Fruit fly (Drosophila melanogaster) whole organism, embryonic: ENCODE data around the gene Lrrk.

Source experiments
- Atf3 ChIP-seq: fragments of 200-800 bp; sonication (Bioruptor generic); optimal IDR thresholded peaks from 3 replicates; lab custom pipeline; 2016; ENCODE audit warnings: missing biosample characterization, missing genetic modification characterization
- CG10147 ChIP-seq: fragments of 200-800 bp; sonication (Bioruptor generic); optimal IDR thresholded peaks from 2 replicates; lab custom pipeline; 2019; ENCODE audit warnings: missing biosample characterization, mild to moderate bottlenecking, missing genetic modification characterization, moderate library complexity
- CG10431 ChIP-seq: fragments of 200-800 bp; sonication (Bioruptor generic); optimal IDR thresholded peaks from 3 replicates; lab custom pipeline; 2018; ENCODE audit warnings: missing biosample characterization, mild to moderate bottlenecking, missing genetic modification characterization
- CG10462 ChIP-seq: fragments of 200-800 bp; sonication (Bioruptor generic); optimal IDR thresholded peaks from 2 replicates; lab custom pipeline; 2016; ENCODE audit warnings: missing biosample characterization, missing genetic modification characterization
- CG10543 ChIP-seq: fragments of 200-800 bp; sonication (Bioruptor generic); optimal IDR thresholded peaks from 3 replicates; lab custom pipeline; 2017; ENCODE audit warnings: missing biosample characterization, mild to moderate bottlenecking, missing genetic modification characterization, moderate library complexity
- CG10959 ChIP-seq: fragments of 200-800 bp; sonication (Bioruptor generic); IDR thresholded peaks from 2 replicates; pipeline ENCODE4 v1.3.6; 2022; ENCODE audit warnings: missing biosample characterization, missing genetic modification characterization
- CG14710 ChIP-seq: fragments of 200-800 bp; sonication (Bioruptor generic); optimal IDR thresholded peaks from 3 replicates; lab custom pipeline; 2019; ENCODE audit warnings: missing biosample characterization, mild to moderate bottlenecking, missing genetic modification characterization, moderate library complexity
- CG15011 ChIP-seq: fragments of 200-800 bp; sonication (Bioruptor generic); optimal IDR thresholded peaks from 3 replicates; lab custom pipeline; 2018; ENCODE audit warnings: missing biosample characterization, mild to moderate bottlenecking, missing genetic modification characterization
- CG15073 ChIP-seq: fragments of 200-800 bp; sonication (Bioruptor generic); optimal IDR thresholded peaks from 2 replicates; lab custom pipeline; 2016; ENCODE audit warnings: missing biosample characterization, missing genetic modification characterization
- CG16813 ChIP-seq: fragments of 200-800 bp; sonication (Bioruptor generic); IDR thresholded peaks from 3 replicates; pipeline ENCODE4 v1.3.6; 2022; ENCODE audit warnings: missing biosample characterization, missing genetic modification characterization; ENCODE audit not compliant: partially characterized antibody
- CG1832 ChIP-seq: fragments of 200-800 bp; sonication (Bioruptor generic); optimal IDR thresholded peaks from 2 replicates; lab custom pipeline; 2017; ENCODE audit warnings: missing biosample characterization, mild to moderate bottlenecking, missing genetic modification characterization, inconsistent platforms
- CG18619 ChIP-seq: fragments of 200-800 bp; sonication (Bioruptor generic); optimal IDR thresholded peaks from 3 replicates; lab custom pipeline; 2017; ENCODE audit warnings: missing biosample characterization, mild to moderate bottlenecking, missing genetic modification characterization
- CG18764 ChIP-seq: fragments of 200-800 bp; sonication (Bioruptor generic); optimal IDR thresholded peaks from 3 replicates; lab custom pipeline; 2016; ENCODE audit warnings: missing biosample characterization, missing genetic modification characterization
- CG3065 ChIP-seq: fragments of 200-800 bp; sonication (Bioruptor generic); optimal IDR thresholded peaks from 2 replicates; lab custom pipeline; 2016; ENCODE audit warnings: missing biosample characterization, missing genetic modification characterization
- CG31441 ChIP-seq: fragments of 200-800 bp; sonication (Bioruptor generic); IDR thresholded peaks from 2 replicates; pipeline ENCODE4 v1.3.6; 2022; ENCODE audit warnings: missing biosample characterization, missing genetic modification characterization
- CG3163 ChIP-seq: fragments of 200-800 bp; sonication (Bioruptor generic); optimal IDR thresholded peaks from 3 replicates; lab custom pipeline; 2016; ENCODE audit warnings: missing biosample characterization, missing genetic modification characterization
- CG32767 ChIP-seq: fragments of 200-800 bp; sonication (Bioruptor generic); IDR thresholded peaks from 2 replicates; pipeline ENCODE4 v1.3.6; 2022; ENCODE audit warnings: missing biosample characterization, missing genetic modification characterization
- CG33557 ChIP-seq: fragments of 200-800 bp; sonication (Bioruptor generic); optimal IDR thresholded peaks from 2 replicates; lab custom pipeline; 2019; ENCODE audit warnings: missing biosample characterization, mild to moderate bottlenecking, missing genetic modification characterization, moderate library complexity
- CG4617 ChIP-seq: fragments of 200-800 bp; sonication (Bioruptor generic); optimal IDR thresholded peaks from 3 replicates; lab custom pipeline; 2016; ENCODE audit warnings: missing biosample characterization, missing genetic modification characterization, borderline replicate concordance
- CG6254 ChIP-seq: fragments of 200-800 bp; sonication (Bioruptor generic); optimal IDR thresholded peaks from 3 replicates; lab custom pipeline; 2017; ENCODE audit warnings: mild to moderate bottlenecking, missing biosample characterization, missing genetic modification reagents, missing genetic modification characterization
- CG7786 ChIP-seq: fragments of 200-800 bp; sonication (Bioruptor generic); optimal IDR thresholded peaks from 2 replicates; lab custom pipeline; 2016; ENCODE audit warnings: missing biosample characterization, missing genetic modification characterization
- CG8089 ChIP-seq: fragments of 200-800 bp; sonication (Bioruptor generic); optimal IDR thresholded peaks from 3 replicates; lab custom pipeline; 2016; ENCODE audit warnings: missing biosample characterization, missing genetic modification characterization
- CG9215 ChIP-seq: fragments of 200-800 bp; sonication (Bioruptor generic); IDR thresholded peaks from 2 replicates; pipeline ENCODE4 v1.3.6; 2022; ENCODE audit warnings: missing biosample characterization, missing genetic modification characterization
- D19B ChIP-seq: fragments of 200-800 bp; sonication (Bioruptor generic); optimal IDR thresholded peaks from 2 replicates; lab custom pipeline; 2017; ENCODE audit warnings: missing biosample characterization, mild to moderate bottlenecking, missing genetic modification characterization
- Dbx ChIP-seq: fragments of 200-800 bp; sonication (Bioruptor generic); IDR thresholded peaks from 3 replicates; pipeline ENCODE4 v1.3.6; 2022; ENCODE audit warnings: missing biosample characterization, missing genetic modification characterization
- Deaf1 ChIP-seq: fragments of 200-800 bp; optimal IDR thresholded peaks from 3 replicates; lab custom pipeline; 2019; ENCODE audit warnings: missing biosample characterization, mild to moderate bottlenecking, missing genetic modification characterization, moderate library complexity
- Dfd ChIP-seq, 2 experiments: fragments of >200 bp; optimal IDR thresholded peaks; 2 replicates each; lab custom pipeline; 2017; ENCODE audit warnings: missing biosample characterization in 2 of 2, missing genetic modification characterization in 2 of 2
- Dip3 ChIP-seq: fragments of 200-800 bp; sonication (Bioruptor generic); optimal IDR thresholded peaks from 3 replicates; lab custom pipeline; 2016; ENCODE audit warnings: missing biosample characterization, missing genetic modification characterization
- E2f1 ChIP-seq: fragments of 200-800 bp; sonication (Bioruptor generic); IDR thresholded peaks from 2 replicates; pipeline ENCODE4 v1.3.6; 2022; ENCODE audit warnings: missing biosample characterization, missing genetic modification characterization
- GATAe ChIP-seq: fragments of 200-800 bp; sonication (Bioruptor generic); conservative IDR thresholded peaks from 2 replicates; pipeline ENCODE4 v1.3.6; 2022; ENCODE audit warnings: missing biosample characterization, missing genetic modification characterization
- H15 ChIP-seq: fragments of 200-800 bp; sonication (Bioruptor generic); IDR thresholded peaks from 3 replicates; pipeline ENCODE4 v1.3.6; 2022; ENCODE audit warnings: missing biosample characterization, missing genetic modification characterization
- Max ChIP-seq: fragments of 200-800 bp; sonication (Bioruptor generic); optimal IDR thresholded peaks from 2 replicates; lab custom pipeline; 2016; ENCODE audit warnings: missing biosample characterization, mild to moderate bottlenecking, missing genetic modification characterization
- YL-1 ChIP-seq: fragments of 200-800 bp; sonication (Bioruptor generic); optimal IDR thresholded peaks from 3 replicates; lab custom pipeline; 2017; ENCODE audit warnings: missing biosample characterization, mild to moderate bottlenecking, missing genetic modification characterization
- al ChIP-seq: fragments of 200-800 bp; sonication (Bioruptor generic); IDR thresholded peaks from 2 replicates; pipeline ENCODE4 v1.3.6; 2022; ENCODE audit warnings: missing biosample characterization, missing genetic modification characterization
- bcd ChIP-seq: fragments of 200-800 bp; sonication (Bioruptor generic); optimal IDR thresholded peaks from 2 replicates; lab custom pipeline; 2017; ENCODE audit warnings: missing biosample characterization, mild to moderate bottlenecking, missing genetic modification characterization
- ci ChIP-seq: fragments of 200-800 bp; sonication (Bioruptor generic); IDR thresholded peaks from 3 replicates; pipeline ENCODE4 v1.3.6; 2022; ENCODE audit warnings: missing biosample characterization, missing genetic modification characterization
- emc ChIP-seq: fragments of 200-800 bp; sonication (Bioruptor generic); optimal IDR thresholded peaks from 2 replicates; lab custom pipeline; 2016; ENCODE audit warnings: missing biosample characterization, missing genetic modification characterization
- ems ChIP-seq: fragments of 200-800 bp; sonication (Bioruptor generic); optimal IDR thresholded peaks from 3 replicates; lab custom pipeline; 2016; ENCODE audit warnings: missing biosample characterization, missing genetic modification characterization
- gsb-n ChIP-seq: fragments of 200-800 bp; sonication (Bioruptor generic); optimal IDR thresholded peaks from 3 replicates; lab custom pipeline; 2018; ENCODE audit warnings: missing biosample characterization, mild to moderate bottlenecking, missing genetic modification characterization
- gt ChIP-seq: fragments of 200-800 bp; sonication (Bioruptor generic); IDR thresholded peaks from 2 replicates; pipeline ENCODE4 v1.3.6; 2022; ENCODE audit warnings: missing biosample characterization, missing genetic modification characterization
- nerfin-1 ChIP-seq: fragments of 200-800 bp; sonication (Bioruptor generic); optimal IDR thresholded peaks from 3 replicates; lab custom pipeline; 2019; ENCODE audit warnings: missing biosample characterization, mild to moderate bottlenecking, missing genetic modification characterization, moderate library complexity
- pan ChIP-seq, 4 experiments: fragments of >200 bp in 3 of 4; fragments of 200-800 bp in 1 of 4; sonication (Bioruptor generic) in 1 of 4; optimal IDR thresholded peaks in 3 of 4; IDR thresholded peaks in 1 of 4; 2 replicates each; pipeline versions ENCODE4 v1.3.6 to Lab custom; 2017 to 2022; ENCODE audit warnings: missing biosample characterization in 2 of 4, missing genetic modification characterization in 2 of 4, mixed read lengths in 1 of 4
- peb ChIP-seq: fragments of 200-800 bp; sonication (Bioruptor generic); IDR thresholded peaks from 2 replicates; pipeline ENCODE4 v1.3.6; 2022; ENCODE audit warnings: missing biosample characterization, missing genetic modification characterization
- sima ChIP-seq: fragments of 200-800 bp; sonication (Bioruptor generic); optimal IDR thresholded peaks from 2 replicates; lab custom pipeline; 2016; ENCODE audit warnings: missing biosample characterization, missing genetic modification characterization
- sr ChIP-seq: fragments of 200-800 bp; sonication (Bioruptor generic); IDR thresholded peaks from 3 replicates; pipeline ENCODE4 v1.3.6; 2022; ENCODE audit warnings: missing biosample characterization, missing genetic modification characterization
- tin ChIP-seq: fragments of 200-800 bp; sonication (Bioruptor generic); optimal IDR thresholded peaks from 3 replicates; lab custom pipeline; 2016; ENCODE audit warnings: missing biosample characterization, missing genetic modification characterization
- tio ChIP-seq: fragments of 200-800 bp; sonication (Bioruptor generic); optimal IDR thresholded peaks from 2 replicates; lab custom pipeline; 2017; ENCODE audit warnings: missing biosample characterization, missing genetic modification characterization, inconsistent platforms
- trh ChIP-seq: fragments of 200-800 bp; sonication (Bioruptor generic); optimal IDR thresholded peaks from 2 replicates; lab custom pipeline; 2016; ENCODE audit warnings: missing biosample characterization, missing genetic modification characterization
- ttk ChIP-seq: fragments of 200-800 bp; sonication (Bioruptor generic); IDR thresholded peaks from 2 replicates; pipeline ENCODE4 v2.1.2; 2022; ENCODE audit warnings: missing biosample characterization, missing genetic modification characterization
- usp ChIP-seq: fragments of >200 bp; optimal IDR thresholded peaks from 2 replicates; lab custom pipeline; 2017; ENCODE audit warnings: missing biosample characterization, missing genetic modification characterization
- zfh1 ChIP-seq: fragments of 200-800 bp; sonication (Bioruptor generic); IDR thresholded peaks from 3 replicates; pipeline ENCODE4 v1.3.6; 2022; ENCODE audit warnings: missing biosample characterization, missing genetic modification characterization

The Lrrk gene

dm6 chr3R:20633984-20634446 is 1.3 kb upstream of the Lrrk start (continued):
- no peak for TF ChIP-seq pan (optimal IDR thresholded peaks at IDR 0.05; lab: Kevin White, UChicago)
- TF ChIP-seq pan (GFP tag; optimal IDR thresholded peaks at IDR 0.05 in 1 of 2, IDR thresholded peaks at IDR 0.05 in 1 of 2), result peak in 1 of 2 experiments; percentile 19
- peak; percentile 65 for TF ChIP-seq al
- no peak for TF ChIP-seq CG15073 (GFP tag; lab: Kevin White, UChicago)
- no peak for TF ChIP-seq CG31441 (GFP tag; lab: Robert Waterston, UW)
- TF ChIP-seq CG10959 (GFP tag; lab: Robert Waterston, UW), result no peak
- peak; percentile 13 for TF ChIP-seq sima (GFP tag; lab: Kevin White, UChicago)
- peak; percentile 61 for TF ChIP-seq CG9215 (GFP tag; lab: Robert Waterston, UW)
- TF ChIP-seq nerfin-1 (tag; lab: Kevin White, UChicago), result no peak
- no peak for TF ChIP-seq CG14710 (tag; lab: Kevin White, UChicago)
- peak; percentile 53 for TF ChIP-seq ttk (GFP tag; lab: Robert Waterston, UW)
- no peak for TF ChIP-seq CG18619 (GFP tag; lab: Kevin White, UChicago)
- peak; percentile 32 for TF ChIP-seq CG10462 (GFP tag; lab: Kevin White, UChicago)
- TF ChIP-seq ci (GFP tag; lab: Robert Waterston, UW), result peak; percentile 65; the same call in 2 of the 3 replicates
- TF ChIP-seq YL-1 (GFP tag; lab: Kevin White, UChicago), result peak; percentile 64
- TF ChIP-seq ems (GFP tag; lab: Kevin White, UChicago), result peak; percentile 45
- no peak for TF ChIP-seq gt (GFP tag; lab: Robert Waterston, UW)
- TF ChIP-seq gsb-n (tag; lab: Kevin White, UChicago), result no peak
- TF ChIP-seq sr (GFP tag; lab: Robert Waterston, UW), result no peak
- no peak for TF ChIP-seq CG16813
- no peak for TF ChIP-seq tio
- peak; percentile 54 for TF ChIP-seq CG33557 (GFP tag; lab: Kevin White, UChicago)
- TF ChIP-seq CG10147 (GFP tag; lab: Kevin White, UChicago), result no peak
- TF ChIP-seq CG3163 (GFP tag; lab: Kevin White, UChicago), result peak; percentile 21
- TF ChIP-seq zfh1 (GFP tag; lab: Robert Waterston, UW), result peak; percentile 62
- no peak for TF ChIP-seq CG6254 (GFP tag; lab: Kevin White, UChicago)
- peak; percentile 58; the same call in 1 of the 2 replicates for TF ChIP-seq E2f1
- TF ChIP-seq trh, result peak; percentile 33
- TF ChIP-seq H15, result no peak
- no peak for TF ChIP-seq CG3065
- peak; percentile 70 for TF ChIP-seq CG4617
- no peak for TF ChIP-seq Deaf1 (tag; lab: Kevin White, UChicago)
- TF ChIP-seq peb, result 0 out of 2 replicates have a peak, but pooled peaks have one; percentile 24
- peak; percentile 63 for TF ChIP-seq tin (GFP tag; lab: Kevin White, UChicago)
- peak; percentile 46 for TF ChIP-seq Dip3 (GFP tag; lab: Kevin White, UChicago)
- TF ChIP-seq D19B (GFP tag; lab: Kevin White, UChicago), result no peak
- TF ChIP-seq CG18764, result no peak
- TF ChIP-seq CG10543 (GFP tag; lab: Kevin White, UChicago), result peak; percentile 63
- TF ChIP-seq bcd, result no peak
- TF ChIP-seq Atf3, result peak; percentile 50
- TF ChIP-seq Dbx (GFP tag; lab: Robert Waterston, UW), result 0 out of 3 replicates have a peak, but pooled peaks have one; percentile 29
- no peak for TF ChIP-seq GATAe
- peak; percentile 55 for TF ChIP-seq CG8089 (GFP tag; lab: Kevin White, UChicago)
- peak; percentile 4 for TF ChIP-seq emc (GFP tag; lab: Kevin White, UChicago)
- no peak for TF ChIP-seq CG15011 (GFP tag; lab: Kevin White, UChicago)
- TF ChIP-seq usp, result no peak
- no peak for TF ChIP-seq CG32767 (GFP tag; lab: Robert Waterston, UW)
- no peak for TF ChIP-seq CG10431 (GFP tag; lab: Kevin White, UChicago)
- TF ChIP-seq Max (GFP tag; lab: Kevin White, UChicago), result peak; percentile 16
- no peak for TF ChIP-seq CG1832 (GFP tag; lab: Kevin White, UChicago)
- TF ChIP-seq CG7786, result peak; percentile 79
- TF ChIP-seq Dfd (GFP tag; optimal IDR thresholded peaks at IDR 0.05; lab: Kevin White, UChicago), result no peak
